Fruit fly (Drosophila melanogaster): Measurements from ENCODE around the gene eIF3h.

dm6 chr2L:5070797-5071579, 18.1 kb upstream of the eIF3h start, which contains the start of gene RpL37A:
- no peak for TF ChIP-seq usp (GFP tag; optimal IDR thresholded peaks at IDR 0.05)
- TF ChIP-seq Dll (optimal IDR thresholded peaks at IDR 0.05) = no peak
- no peak for TF ChIP-seq CG8478 (optimal IDR thresholded peaks at IDR 0.05)
- TF ChIP-seq pan (optimal IDR thresholded peaks at IDR 0.05) = no peak
